Fruit fly (Drosophila melanogaster) whole organism, pupa: Measurements from ENCODE around the gene CG13312.

Source experiments
- CG10348 ChIP-seq: fragments of 200-800 bp; sonication (Bioruptor generic); IDR thresholded peaks from 2 replicates; pipeline ENCODE4 v1.3.6; 2022; ENCODE audit warnings: missing biosample characterization, missing genetic modification characterization
- CG12605 ChIP-seq: fragments of 200-800 bp; sonication (Bioruptor generic); IDR thresholded peaks from 2 replicates; pipeline ENCODE4 v1.3.6; 2022; ENCODE audit warnings: missing biosample characterization, missing genetic modification characterization
- CG13204 ChIP-seq: fragments of 200-800 bp; sonication (Bioruptor generic); optimal IDR thresholded peaks from 2 replicates; lab custom pipeline; 2018; ENCODE audit warnings: missing biosample characterization, mild to moderate bottlenecking, missing genetic modification characterization, moderate library complexity
- CG14655 ChIP-seq: fragments of 200-800 bp; sonication (Bioruptor generic); optimal IDR thresholded peaks from 3 replicates; lab custom pipeline; 2017; ENCODE audit warnings: mild to moderate bottlenecking, missing biosample characterization, missing genetic modification reagents, missing genetic modification characterization
- CG15710 ChIP-seq: fragments of 200-800 bp; sonication (Bioruptor generic); optimal IDR thresholded peaks from 2 replicates; lab custom pipeline; 2018; ENCODE audit warnings: missing biosample characterization, mild to moderate bottlenecking, missing genetic modification characterization, moderate library complexity
- CG17806 ChIP-seq: fragments of 200-800 bp; sonication (Bioruptor generic); optimal IDR thresholded peaks from 2 replicates; lab custom pipeline; 2018; ENCODE audit warnings: missing biosample characterization, mild to moderate bottlenecking, missing genetic modification characterization, moderate library complexity
- CG32121 ChIP-seq: fragments of 200-800 bp; sonication (Bioruptor generic); IDR thresholded peaks from 2 replicates; pipeline ENCODE4 v1.3.6; 2022; ENCODE audit warnings: missing biosample characterization, missing genetic modification characterization
- CG34367 ChIP-seq: fragments of 200-800 bp; sonication (Bioruptor generic); optimal IDR thresholded peaks from 2 replicates; lab custom pipeline; 2018; ENCODE audit warnings: missing biosample characterization, mild to moderate bottlenecking, missing genetic modification characterization
- CG4496 ChIP-seq: fragments of 200-800 bp; sonication (Bioruptor generic); IDR thresholded peaks from 3 replicates; pipeline ENCODE4 v1.3.6; 2022; ENCODE audit warnings: missing biosample characterization, missing genetic modification characterization
- CG8159 ChIP-seq: fragments of 200-800 bp; sonication (Bioruptor generic); optimal IDR thresholded peaks from 3 replicates; lab custom pipeline; 2018; ENCODE audit warnings: missing biosample characterization, mild to moderate bottlenecking, missing genetic modification characterization, moderate library complexity
- CG8301 ChIP-seq: fragments of 200-800 bp; sonication (Bioruptor generic); optimal IDR thresholded peaks from 2 replicates; lab custom pipeline; 2018; ENCODE audit warnings: missing biosample characterization, mild to moderate bottlenecking, missing genetic modification characterization
- CG9948 ChIP-seq: fragments of 200-800 bp; sonication (Bioruptor generic); optimal IDR thresholded peaks from 2 replicates; lab custom pipeline; 2018; ENCODE audit warnings: missing biosample characterization, mild to moderate bottlenecking, missing genetic modification characterization, moderate library complexity
- D1 ChIP-seq: fragments of 200-800 bp; sonication (Bioruptor generic); optimal IDR thresholded peaks from 2 replicates; lab custom pipeline; 2018; ENCODE audit warnings: missing biosample characterization, mild to moderate bottlenecking, missing genetic modification characterization, moderate library complexity
- EcR ChIP-seq: fragments of 200-800 bp; sonication (Bioruptor generic); optimal IDR thresholded peaks from 3 replicates; lab custom pipeline; 2019; ENCODE audit warnings: missing biosample characterization, missing genetic modification characterization, mild to moderate bottlenecking, moderate library complexity, missing genetic modification reagents
- Ets98B ChIP-seq: fragments of 200-800 bp; sonication (Bioruptor generic); IDR thresholded peaks from 2 replicates; pipeline ENCODE4 v1.3.6; 2022; ENCODE audit warnings: missing biosample characterization, missing genetic modification characterization
- Pif1A ChIP-seq: fragments of 200-800 bp; sonication (Bioruptor generic); optimal IDR thresholded peaks from 3 replicates; lab custom pipeline; 2016; ENCODE audit warnings: missing biosample characterization, missing genetic modification characterization
- Pif1B ChIP-seq: fragments of 200-800 bp; sonication (Bioruptor generic); optimal IDR thresholded peaks from 3 replicates; lab custom pipeline; 2016; ENCODE audit warnings: missing biosample characterization, missing genetic modification characterization
- Snoo ChIP-seq: fragments of 200-800 bp; sonication (Bioruptor generic); optimal IDR thresholded peaks from 3 replicates; lab custom pipeline; 2017; ENCODE audit warnings: missing biosample characterization, mild to moderate bottlenecking, missing genetic modification characterization, inconsistent platforms
- fd96Ca ChIP-seq: fragments of 200-800 bp; sonication (Bioruptor generic); IDR thresholded peaks from 3 replicates; pipeline ENCODE4 v1.3.6; 2022; ENCODE audit warnings: missing biosample characterization, missing genetic modification characterization
- gl ChIP-seq: fragments of 200-800 bp; sonication (Bioruptor generic); optimal IDR thresholded peaks from 2 replicates; lab custom pipeline; 2018; ENCODE audit warnings: missing biosample characterization, mild to moderate bottlenecking, missing genetic modification characterization
- rn ChIP-seq: fragments of 200-800 bp; sonication (Bioruptor generic); IDR thresholded peaks from 2 replicates; pipeline ENCODE4 v1.3.6; 2022; ENCODE audit warnings: missing biosample characterization, missing genetic modification characterization

The CG13312 gene

dm6 chr3L:8819441-8819840, 12.4 kb upstream of the CG13312 start:
- TF ChIP-seq EcR (GFP tag; lab: Kevin White, UChicago): peak; percentile 67
- TF ChIP-seq Ets98B (GFP tag; lab: Robert Waterston, UW): no peak
- TF ChIP-seq CG13204: peak; percentile 38
- TF ChIP-seq Pif1A: no peak
- peak; percentile 20 for TF ChIP-seq Snoo (tag; lab: Kevin White, UChicago)
- TF ChIP-seq gl (tag; lab: Kevin White, UChicago): peak; percentile 4

DNA sequence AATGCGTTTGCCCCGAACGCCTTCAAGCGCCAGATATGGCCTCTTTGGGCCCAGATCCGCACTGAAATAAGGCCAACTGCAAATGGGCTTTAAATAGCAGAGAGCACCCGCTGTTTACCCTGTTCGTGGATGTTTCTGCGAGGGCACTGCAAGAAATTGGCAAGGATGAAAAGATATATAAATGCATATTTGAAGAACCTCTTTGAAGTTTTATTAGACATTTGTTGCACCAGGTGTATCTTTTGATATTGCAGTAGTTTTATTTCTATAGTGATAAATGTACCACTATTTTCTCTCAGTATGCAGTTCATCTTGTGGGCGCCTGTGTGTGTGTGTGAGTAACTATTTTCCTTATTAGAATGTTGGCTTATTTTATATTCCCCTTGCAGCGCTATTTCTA, 6.5 kb upstream of the CG13312 start:
- peak; percentile 18 for TF ChIP-seq gl (tag; lab: Kevin White, UChicago)
- peak; percentile 62 for TF ChIP-seq CG8301 (tag; lab: Kevin White, UChicago)
- TF ChIP-seq rn: peak; percentile 45; the same call in 1 of the 2 replicates
- TF ChIP-seq CG15710 (tag; lab: Kevin White, UChicago): peak; percentile 48
- TF ChIP-seq CG17806 (tag; lab: Kevin White, UChicago): no peak
- no peak for TF ChIP-seq CG34367
- TF ChIP-seq CG10348: no peak
- TF ChIP-seq D1 (tag; lab: Kevin White, UChicago): no peak
- TF ChIP-seq CG14655: peak; percentile 62
- peak; percentile 75 for TF ChIP-seq CG32121 (GFP tag; lab: Robert Waterston, UW)
- TF ChIP-seq fd96Ca: peak; percentile 86
- TF ChIP-seq CG9948: peak; percentile 44
- peak; percentile 70 for TF ChIP-seq Pif1A
- TF ChIP-seq Snoo (tag; lab: Kevin White, UChicago): no peak
- peak; percentile 80 for TF ChIP-seq Ets98B (GFP tag; lab: Robert Waterston, UW)
- peak; percentile 48 for TF ChIP-seq CG8159 (tag; lab: Kevin White, UChicago)
- TF ChIP-seq CG12605 (GFP tag; lab: Robert Waterston, UW): peak; percentile 79
- TF ChIP-seq CG4496 (GFP tag; lab: Robert Waterston, UW): peak; percentile 90
- no peak for TF ChIP-seq EcR (GFP tag; lab: Kevin White, UChicago)
- TF ChIP-seq Pif1B: peak; percentile 33
- peak; percentile 30 for TF ChIP-seq CG13204
- TF ChIP-seq, all 21 proteins: peak for 15

- no peak for TF ChIP-seq CG13204
- TF ChIP-seq CG32121 (GFP tag; lab: Robert Waterston, UW): no peak
- no peak for TF ChIP-seq CG34367
- TF ChIP-seq CG15710 (tag; lab: Kevin White, UChicago): no peak
- TF ChIP-seq CG10348: no peak
- no peak for TF ChIP-seq Ets98B (GFP tag; lab: Robert Waterston, UW)
- TF ChIP-seq Pif1B: no peak
- TF ChIP-seq CG14655: no peak
- TF ChIP-seq EcR (GFP tag; lab: Kevin White, UChicago): no peak
- TF ChIP-seq CG8301 (tag; lab: Kevin White, UChicago): no peak
- no peak for TF ChIP-seq CG17806 (tag; lab: Kevin White, UChicago)
- no peak for TF ChIP-seq Pif1A
- TF ChIP-seq CG12605 (GFP tag; lab: Robert Waterston, UW): no peak
- TF ChIP-seq D1 (tag; lab: Kevin White, UChicago): no peak
- TF ChIP-seq, all 21 proteins: peak for 0
These were observed 3.1 kb upstream of the CG13312 start, which contains the start of gene CG13309 for dm6 chr3L:8810095-8810494. Gene CG13309, plus strand, starts transcription at chr3L:8810395.

dm6 chr3L:8808244-8808643, 1.2 kb upstream of the CG13312 start, which contains the start of gene CG13308:
Gene CG13308, plus strand, starts transcription at chr3L:8808544.
- TF ChIP-seq EcR (GFP tag; lab: Kevin White, UChicago): no peak
- TF ChIP-seq rn: no peak
- no peak for TF ChIP-seq CG17806 (tag; lab: Kevin White, UChicago)
- TF ChIP-seq fd96Ca: no peak
- TF ChIP-seq, all 21 proteins: peak for 0

dm6 chr3L:8804082-8804814, 2.8 kb downstream of the CG13312 start, which contains the start of the genes CG32023 and CG34427:
Gene CG32023, minus strand, starts transcription at chr3L:8804182.
Gene CG34427, plus strand, starts transcription at chr3L:8804764.
- no peak for TF ChIP-seq CG15710 (tag; lab: Kevin White, UChicago)
- no peak for TF ChIP-seq CG32121 (GFP tag; lab: Robert Waterston, UW)
- TF ChIP-seq CG14655: no peak
- no peak for TF ChIP-seq Snoo (tag; lab: Kevin White, UChicago)
- no peak for TF ChIP-seq CG10348
- TF ChIP-seq D1 (tag; lab: Kevin White, UChicago): no peak

dm6 chr3L:8802064-8802463, 4.9 kb downstream of the CG13312 start, which contains the start of the genes CG13311 and CG34426:
Gene CG13311, minus strand, starts transcription at chr3L:8802164.
Gene CG34426, plus strand, starts transcription at chr3L:8802463.
- no peak for TF ChIP-seq CG14655
- TF ChIP-seq EcR (GFP tag; lab: Kevin White, UChicago): no peak
- no peak for TF ChIP-seq Pif1A
- TF ChIP-seq CG9948: no peak
- no peak for TF ChIP-seq CG15710 (tag; lab: Kevin White, UChicago)
- TF ChIP-seq Ets98B (GFP tag; lab: Robert Waterston, UW): no peak
- TF ChIP-seq CG32121 (GFP tag; lab: Robert Waterston, UW): no peak
- TF ChIP-seq gl (tag; lab: Kevin White, UChicago): no peak
- no peak for TF ChIP-seq Pif1B
- TF ChIP-seq rn: no peak
- TF ChIP-seq CG8159 (tag; lab: Kevin White, UChicago): no peak
